Worm (Caenorhabditis elegans) whole organism, L3 larva: Measurements from ENCODE around the gene nlp-43.

Experiments used
- R02D3.7 ChIP-seq: fragments of 150-350 bp; optimal IDR thresholded peaks from 2 replicates; lab custom pipeline; 2014; ENCODE audit warnings: missing biosample characterization, missing genetic modification characterization
- ZK546.5 ChIP-seq: sonication (generic microtip); optimal IDR thresholded peaks from 2 replicates; lab custom pipeline; 2017; ENCODE audit warnings: missing biosample characterization, missing genetic modification characterization
- aly-2 ChIP-seq: fragments of 150-350 bp; optimal IDR thresholded peaks from 2 replicates; lab custom pipeline; 2014; ENCODE audit warnings: missing biosample characterization, missing genetic modification characterization
- ama-1 ChIP-seq: fragments of 150-350 bp; optimal IDR thresholded peaks from 2 replicates; lab custom pipeline; 2018
- ceh-16 ChIP-seq: sonication (generic microtip); optimal IDR thresholded peaks from 2 replicates; lab custom pipeline; 2017; ENCODE audit warnings: missing biosample characterization, missing genetic modification characterization
- ceh-9 ChIP-seq: sonication (generic microtip); optimal IDR thresholded peaks from 2 replicates; lab custom pipeline; 2018; ENCODE audit warnings: missing biosample characterization, missing genetic modification characterization
- daf-12 ChIP-seq: fragments of 150-350 bp; optimal IDR thresholded peaks from 2 replicates; lab custom pipeline; 2014; ENCODE audit warnings: missing biosample characterization, missing genetic modification reagents, missing genetic modification characterization
- egl-27 ChIP-seq: sonication (generic microtip); optimal IDR thresholded peaks from 4 replicates; lab custom pipeline; 2017; ENCODE audit warnings: missing biosample characterization, missing genetic modification reagents, missing genetic modification characterization
- egl-5 ChIP-seq: fragments of 150-350 bp; optimal IDR thresholded peaks from 2 replicates; lab custom pipeline; 2017; ENCODE audit warnings: missing biosample characterization, missing genetic modification reagents, missing genetic modification characterization, inconsistent platforms
- elt-1 ChIP-seq: fragments of 150-350 bp; optimal IDR thresholded peaks from 2 replicates; lab custom pipeline; 2014; ENCODE audit warnings: missing biosample characterization, missing genetic modification characterization
- elt-2 ChIP-seq: sonication (generic microtip); optimal IDR thresholded peaks from 2 replicates; lab custom pipeline; 2016; ENCODE audit warnings: missing genetic modification reagents, mild to moderate bottlenecking, missing genetic modification characterization, missing compliant biosample characterization
- eor-1 ChIP-seq, 2 experiments: fragments of 150-350 bp; optimal IDR thresholded peaks; 2 replicates each; lab custom pipeline; 2014 to 2018; ENCODE audit warnings: missing biosample characterization in 2 of 2, missing genetic modification characterization in 2 of 2
- fkh-10 ChIP-seq: sonication (generic microtip); optimal IDR thresholded peaks from 2 replicates; lab custom pipeline; 2017; ENCODE audit warnings: missing biosample characterization, missing genetic modification reagents, missing genetic modification characterization
- fos-1 ChIP-seq: fragments of 150-350 bp; optimal IDR thresholded peaks from 2 replicates; lab custom pipeline; 2014; ENCODE audit warnings: missing biosample characterization, missing genetic modification characterization
- hmg-11 ChIP-seq: sonication (generic microtip); optimal IDR thresholded peaks from 2 replicates; lab custom pipeline; 2016; ENCODE audit warnings: missing genetic modification characterization, missing compliant biosample characterization
- lin-15B ChIP-seq: fragments of 150-350 bp; optimal IDR thresholded peaks from 2 replicates; lab custom pipeline; 2014; ENCODE audit warnings: missing biosample characterization, missing genetic modification characterization
- lin-39 ChIP-seq: fragments of 150-350 bp; optimal IDR thresholded peaks from 2 replicates; lab custom pipeline; 2018; ENCODE audit warnings: missing biosample characterization, missing genetic modification reagents, missing genetic modification characterization
- lsy-12 ChIP-seq: sonication (generic microtip); optimal IDR thresholded peaks from 2 replicates; lab custom pipeline; 2016; ENCODE audit warnings: mild to moderate bottlenecking, missing genetic modification characterization, missing compliant biosample characterization
- mdl-1 ChIP-seq: fragments of 150-350 bp; optimal IDR thresholded peaks from 2 replicates; lab custom pipeline; 2014; ENCODE audit warnings: missing biosample characterization, missing genetic modification characterization
- mml-1 ChIP-seq: fragments of 150-350 bp; sonication (generic microtip); optimal IDR thresholded peaks from 3 replicates; lab custom pipeline; 2014; ENCODE audit warnings: missing biosample characterization, missing genetic modification characterization
- nfya-1 ChIP-seq: sonication (generic microtip); optimal IDR thresholded peaks from 2 replicates; lab custom pipeline; 2017; ENCODE audit warnings: missing genetic modification characterization, mild to moderate bottlenecking, missing compliant biosample characterization, antibody characterized with exemption, moderate library complexity; ENCODE audit not compliant: insufficient read depth
- nhr-11 ChIP-seq: fragments of 150-350 bp; optimal IDR thresholded peaks from 2 replicates; lab custom pipeline; 2014; ENCODE audit warnings: missing biosample characterization, missing genetic modification characterization
- nhr-23 ChIP-seq: fragments of 150-350 bp; optimal IDR thresholded peaks from 2 replicates; lab custom pipeline; 2014; ENCODE audit warnings: missing biosample characterization, missing genetic modification reagents, missing genetic modification characterization
- nhr-237 ChIP-seq: fragments of 150-350 bp; optimal IDR thresholded peaks from 2 replicates; lab custom pipeline; 2014; ENCODE audit warnings: missing biosample characterization, missing genetic modification characterization
- nhr-25 ChIP-seq: sonication (generic microtip); optimal IDR thresholded peaks from 2 replicates; lab custom pipeline; 2017; ENCODE audit warnings: missing biosample characterization, missing genetic modification characterization
- nhr-28 ChIP-seq: fragments of 150-350 bp; optimal IDR thresholded peaks from 2 replicates; lab custom pipeline; 2014; ENCODE audit warnings: missing biosample characterization, missing genetic modification characterization
- nhr-43 ChIP-seq: sonication (generic microtip); optimal IDR thresholded peaks from 2 replicates; lab custom pipeline; 2016; ENCODE audit warnings: mild to moderate bottlenecking, missing genetic modification characterization, missing compliant biosample characterization; ENCODE audit not compliant: poor library complexity, severe bottlenecking
- nhr-67 ChIP-seq: fragments of 150-350 bp; optimal IDR thresholded peaks from 2 replicates; lab custom pipeline; 2014; ENCODE audit warnings: missing biosample characterization, missing genetic modification characterization
- nhr-76 ChIP-seq: fragments of 150-350 bp; sonication (generic microtip); optimal IDR thresholded peaks from 5 replicates; lab custom pipeline; 2014; ENCODE audit warnings: missing biosample characterization, missing genetic modification characterization
- nhr-77 ChIP-seq: fragments of 150-350 bp; optimal IDR thresholded peaks from 2 replicates; lab custom pipeline; 2014; ENCODE audit warnings: missing biosample characterization, missing genetic modification characterization
- pha-4 ChIP-seq: fragments of 150-350 bp; optimal IDR thresholded peaks from 2 replicates; lab custom pipeline; 2014; ENCODE audit warnings: missing biosample characterization, missing genetic modification reagents, missing genetic modification characterization
- pqm-1 ChIP-seq: fragments of 150-350 bp; optimal IDR thresholded peaks from 2 replicates; lab custom pipeline; 2017; ENCODE audit warnings: missing biosample characterization, missing genetic modification characterization, inconsistent platforms
- skn-1 ChIP-seq: fragments of 150-350 bp; optimal IDR thresholded peaks from 2 replicates; lab custom pipeline; 2014; ENCODE audit warnings: missing biosample characterization, missing genetic modification characterization
- tbx-2 ChIP-seq: sonication (generic microtip); optimal IDR thresholded peaks from 2 replicates; lab custom pipeline; 2016; ENCODE audit warnings: mild to moderate bottlenecking, missing genetic modification characterization, missing compliant biosample characterization
- unc-39 ChIP-seq: sonication (generic microtip); optimal IDR thresholded peaks from 4 replicates; lab custom pipeline; 2017; ENCODE audit warnings: missing biosample characterization, missing genetic modification characterization
- ztf-4 ChIP-seq: fragments of 150-350 bp; optimal IDR thresholded peaks from 2 replicates; lab custom pipeline; 2014; ENCODE audit warnings: missing biosample characterization, missing genetic modification characterization

Gene nlp-43

ce11 chrIII:5024393-5024964 is 17.7 kb upstream of the nlp-43 start, which contains the start of gene pcf-11 (continued):
- TF ChIP-seq eor-1 (tag; optimal IDR thresholded peaks at IDR 0.05; lab: Kevin White, UChicago) (no peak), mdl-1 (peak; percentile 20), nhr-43 (tag; lab: Kevin White, UChicago) (peak; percentile 42), ztf-4 (tag; lab: Kevin White, UChicago) (no peak), nhr-76 (tag; lab: Kevin White, UChicago) (no peak), nhr-237 (tag; lab: Kevin White, UChicago) (no peak), aly-2 (tag; lab: Kevin White, UChicago) (no peak), mml-1 (tag; lab: Kevin White, UChicago) (no peak), elt-2 (tag; lab: Kevin White, UChicago) (peak; percentile 41), unc-39 (tag; lab: Kevin White, UChicago) (no peak)
- TF ChIP-seq, all 47 proteins: peak for 15

- peak; percentile 12 for TF ChIP-seq nfya-1
- TF ChIP-seq tbx-2 (tag; lab: Kevin White, UChicago) = peak; percentile 16
- no peak for TF ChIP-seq skn-1 (tag; lab: Kevin White, UChicago)
- peak; percentile 71 for TF ChIP-seq pha-4
- no peak for TF ChIP-seq ztf-4 (tag; lab: Kevin White, UChicago)
- TF ChIP-seq egl-27 (tag; lab: Kevin White, UChicago) = no peak
- peak; percentile 68 for TF ChIP-seq nhr-25 (tag; lab: Kevin White, UChicago)
- TF ChIP-seq nhr-23 = peak; percentile 16
- TF ChIP-seq fkh-10 = no peak
- peak; percentile 46 for TF ChIP-seq lsy-12 (tag; lab: Kevin White, UChicago)
- peak; percentile 98 for TF ChIP-seq ama-1 (lab: Kevin White, UChicago)
- no peak for TF ChIP-seq ceh-9 (tag; lab: Kevin White, UChicago)
- TF ChIP-seq ZK546.5 (tag; lab: Kevin White, UChicago) = no peak
- TF ChIP-seq nhr-237 (tag; lab: Kevin White, UChicago) = no peak
- TF ChIP-seq elt-2 (tag; lab: Kevin White, UChicago) = peak; percentile 30
- no peak for TF ChIP-seq elt-1 (tag; lab: Kevin White, UChicago)
- TF ChIP-seq nhr-43 (tag; lab: Kevin White, UChicago) = peak; percentile 86
- TF ChIP-seq R02D3.7 (tag; lab: Kevin White, UChicago) = no peak
Measured at ce11 chrIII:5025136-5025629, 17.0 kb upstream of the nlp-43 start.

- TF ChIP-seq ceh-9 (tag; lab: Kevin White, UChicago) = no peak
- TF ChIP-seq pqm-1 = no peak
- no peak for TF ChIP-seq mml-1 (tag; lab: Kevin White, UChicago)
- TF ChIP-seq nhr-77 (tag; lab: Kevin White, UChicago) = no peak
- TF ChIP-seq nhr-67 (tag; lab: Kevin White, UChicago) = no peak
- TF ChIP-seq eor-1 (tag; optimal IDR thresholded peaks at IDR 0.05; lab: Kevin White, UChicago) = no peak
- TF ChIP-seq egl-5 (tag; lab: Kevin White, UChicago) = no peak
- TF ChIP-seq nhr-43 (tag; lab: Kevin White, UChicago) = no peak
- no peak for TF ChIP-seq nfya-1
- TF ChIP-seq lin-39 (tag; lab: Kevin White, UChicago) = no peak
- TF ChIP-seq, all 47 proteins: peak for 0
Measured at ce11 chrIII:5026366-5026765, 15.8 kb upstream of the nlp-43 start.

- TF ChIP-seq fos-1 (tag; lab: Kevin White, UChicago) (no peak), pha-4 (no peak), elt-2 (tag; lab: Kevin White, UChicago) (no peak), egl-27 (tag; lab: Kevin White, UChicago) (no peak), tbx-2 (tag; lab: Kevin White, UChicago) (no peak), nhr-77 (tag; lab: Kevin White, UChicago) (no peak), nhr-67 (tag; lab: Kevin White, UChicago) (no peak), nhr-23 (no peak), nhr-43 (tag; lab: Kevin White, UChicago) (no peak), pqm-1 (no peak), nfya-1 (no peak), elt-1 (tag; lab: Kevin White, UChicago) (no peak), daf-12 (tag; lab: Kevin White, UChicago) (no peak)
Measured at ce11 chrIII:5027219-5027618, 15.0 kb upstream of the nlp-43 start.

- TF ChIP-seq daf-12 (tag; lab: Kevin White, UChicago) (no peak), tbx-2 (tag; lab: Kevin White, UChicago) (no peak), nhr-76 (tag; lab: Kevin White, UChicago) (no peak), nhr-11 (tag; lab: Kevin White, UChicago) (no peak), ceh-16 (no peak), nhr-77 (tag; lab: Kevin White, UChicago) (no peak), egl-5 (tag; lab: Kevin White, UChicago) (no peak), elt-1 (tag; lab: Kevin White, UChicago) (no peak), fkh-10 (no peak), hmg-11 (tag; lab: Kevin White, UChicago) (no peak), lsy-12 (tag; lab: Kevin White, UChicago) (no peak), lin-15B (no peak), nhr-28 (no peak), nhr-67 (tag; lab: Kevin White, UChicago) (no peak), lin-39 (tag; lab: Kevin White, UChicago) (no peak), elt-2 (tag; lab: Kevin White, UChicago) (no peak), R02D3.7 (tag; lab: Kevin White, UChicago) (no peak)
Measured at ce11 chrIII:5030629-5031028, 11.6 kb upstream of the nlp-43 start, which contains the start of gene klp-6. Gene klp-6 (plus strand): TSS chrIII:5030929.
